Worm (Caenorhabditis elegans) whole organism, dauer: ENCODE data around the gene cest-7.

Experiments used
- unc-62 ChIP-seq: sonication (generic microtip); optimal IDR thresholded peaks from 2 replicates; lab custom pipeline; 2017; ENCODE audit warnings: missing biosample characterization, missing genetic modification reagents, missing genetic modification characterization

The cest-7 gene

DNA sequence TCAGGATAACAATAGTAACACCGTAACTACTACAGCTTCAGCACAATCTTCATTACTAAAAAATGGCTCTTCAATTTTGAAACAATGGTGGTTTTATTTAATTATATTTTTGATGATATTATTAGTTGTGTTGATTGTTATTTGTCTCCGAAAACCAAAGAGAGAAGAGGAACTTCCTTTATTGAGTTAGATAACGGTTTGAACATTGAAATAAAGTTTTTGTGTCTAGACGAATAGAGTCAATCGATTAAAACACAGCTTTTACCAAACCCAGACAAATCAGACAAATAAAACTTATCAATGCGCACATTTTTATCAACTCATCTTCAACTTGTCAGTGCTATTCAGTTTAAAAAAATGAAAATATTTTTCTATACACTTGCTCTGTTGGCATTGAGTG, at the start of gene cest-7:
cest-7 (plus strand) TSS at position 301 of the 400 bp plus-strand sequence.
- no peak for TF ChIP-seq unc-62 (GFP tag; lab: Kevin White, UChicago)

ce11 chrX:12180681-12181080, 49.1 kb upstream of the cest-7 start:
- no peak for TF ChIP-seq unc-62 (GFP tag; lab: Kevin White, UChicago)

ce11 chrX:12181606-12182005, 48.1 kb upstream of the cest-7 start:
- TF ChIP-seq unc-62 (GFP tag; lab: Kevin White, UChicago): no peak

- no peak for TF ChIP-seq unc-62 (GFP tag; lab: Kevin White, UChicago)
Measured at ce11 chrX:12182684-12183477, 46.9 kb upstream of the cest-7 start.

ce11 chrX:12184393-12184792, 45.4 kb upstream of the cest-7 start:
- no peak for TF ChIP-seq unc-62 (GFP tag; lab: Kevin White, UChicago)

- TF ChIP-seq unc-62 (GFP tag; lab: Kevin White, UChicago): no peak
Measured at ce11 chrX:12185847-12186559, 43.7 kb upstream of the cest-7 start.

- TF ChIP-seq unc-62 (GFP tag; lab: Kevin White, UChicago): no peak
Measured at ce11 chrX:12186592-12186991, 43.2 kb upstream of the cest-7 start.

- no peak for TF ChIP-seq unc-62 (GFP tag; lab: Kevin White, UChicago)
Measured at ce11 chrX:12188280-12189071, 41.3 kb upstream of the cest-7 start.

DNA sequence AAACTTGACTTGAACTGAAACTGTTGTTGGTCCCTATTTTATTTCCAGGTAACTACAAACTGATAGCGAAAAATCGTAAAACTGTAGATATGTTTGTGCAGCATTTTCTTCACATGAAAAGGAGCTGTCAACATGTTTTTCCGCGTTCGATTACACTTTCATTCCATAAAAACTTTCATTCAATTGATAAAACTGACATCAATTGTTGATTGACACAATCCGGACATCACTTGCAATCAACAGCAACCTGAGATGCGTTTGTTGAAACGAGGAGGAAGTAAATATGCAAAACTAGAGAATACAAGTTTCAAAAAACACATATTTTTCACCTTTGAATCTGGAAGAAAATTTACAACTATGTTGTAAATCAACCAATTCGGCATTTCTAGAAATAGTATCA, 32.4 kb upstream of the cest-7 start:
- TF ChIP-seq unc-62 (GFP tag; lab: Kevin White, UChicago): no peak

DNA sequence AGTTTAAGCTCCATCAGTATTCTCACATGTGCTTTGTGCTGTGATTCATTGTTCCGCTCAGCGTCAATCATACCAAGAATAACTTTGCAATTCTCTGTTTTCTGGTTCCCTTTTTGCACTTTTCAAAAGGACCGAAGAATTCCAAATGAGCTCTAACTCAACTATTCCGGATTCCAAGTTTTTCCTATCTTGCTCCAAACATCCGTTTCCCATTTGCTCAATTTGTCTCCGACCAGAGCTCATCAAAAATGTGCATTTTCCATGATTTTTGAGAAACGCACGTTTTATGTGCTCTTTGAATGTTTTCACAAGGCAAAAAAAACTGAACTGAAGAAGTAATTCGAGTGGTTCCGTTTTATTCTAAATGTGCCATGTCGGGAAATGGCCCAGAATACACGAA, 31.5 kb upstream of the cest-7 start:
- no peak for TF ChIP-seq unc-62 (GFP tag; lab: Kevin White, UChicago)

DNA sequence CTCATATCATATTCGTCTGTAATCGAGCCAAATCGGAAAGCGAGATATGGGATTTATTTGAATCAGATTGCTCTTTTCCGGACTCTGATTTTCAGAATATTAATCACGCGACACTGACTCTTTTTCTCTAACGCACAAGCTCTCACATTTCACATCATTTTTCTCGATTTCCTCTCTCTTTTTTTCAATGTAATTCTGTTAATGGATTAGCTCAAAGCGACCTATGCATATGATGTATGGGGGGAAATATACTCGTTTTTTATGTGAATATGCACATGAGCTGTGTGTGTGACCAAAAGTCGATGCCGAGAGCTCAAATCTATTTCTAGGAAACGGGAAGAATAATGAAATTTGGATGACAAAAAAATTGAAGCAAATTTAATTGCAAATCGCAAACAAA, 29.2 kb upstream of the cest-7 start:
- no peak for TF ChIP-seq unc-62 (GFP tag; lab: Kevin White, UChicago)

DNA sequence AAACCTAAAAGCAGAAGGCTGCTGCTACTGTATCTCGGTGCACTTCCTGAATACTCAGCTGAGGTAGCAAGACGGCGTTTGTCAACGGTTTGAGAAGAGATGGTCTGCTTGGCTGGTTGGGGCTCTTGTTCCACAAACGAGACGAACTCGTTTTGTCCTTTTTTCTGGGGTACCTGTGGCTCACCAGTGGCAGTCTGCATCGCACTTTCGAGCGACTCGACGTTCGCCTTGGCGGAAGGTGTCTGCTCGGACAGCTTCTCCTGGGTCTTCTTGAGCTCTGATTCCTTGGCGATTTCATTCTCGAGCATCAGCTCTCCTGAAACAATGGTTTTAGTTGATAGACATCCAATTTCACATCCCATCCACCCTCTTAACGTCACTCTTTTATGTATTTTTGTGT, 28.3 kb upstream of the cest-7 start:
- TF ChIP-seq unc-62 (GFP tag; lab: Kevin White, UChicago): no peak

DNA sequence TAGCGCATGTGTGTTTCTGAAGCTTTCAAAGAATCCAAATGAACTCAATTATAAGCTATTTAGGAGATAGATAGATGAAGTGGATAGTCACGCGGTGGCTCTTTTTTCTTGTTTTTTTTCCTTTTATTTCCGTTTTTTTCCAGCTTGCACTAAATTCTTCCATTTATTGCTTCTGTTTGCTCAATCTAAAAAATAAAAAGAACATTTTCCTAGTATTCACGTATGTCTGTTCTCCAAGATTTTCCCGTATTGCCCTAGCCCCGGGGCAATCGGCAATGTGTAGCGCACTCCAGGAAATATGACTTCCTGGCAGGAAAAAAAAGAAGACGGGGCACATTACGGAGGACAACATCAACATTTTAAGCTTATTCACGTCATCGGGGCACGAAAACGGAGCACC, 27.9 kb upstream of the cest-7 start:
- TF ChIP-seq unc-62 (GFP tag; lab: Kevin White, UChicago): no peak

- no peak for TF ChIP-seq unc-62 (GFP tag; lab: Kevin White, UChicago)
Measured at ce11 chrX:12204334-12204733, 25.4 kb upstream of the cest-7 start.

ce11 chrX:12205478-12206059, 24.2 kb upstream of the cest-7 start:
- no peak for TF ChIP-seq unc-62 (GFP tag; lab: Kevin White, UChicago)

DNA sequence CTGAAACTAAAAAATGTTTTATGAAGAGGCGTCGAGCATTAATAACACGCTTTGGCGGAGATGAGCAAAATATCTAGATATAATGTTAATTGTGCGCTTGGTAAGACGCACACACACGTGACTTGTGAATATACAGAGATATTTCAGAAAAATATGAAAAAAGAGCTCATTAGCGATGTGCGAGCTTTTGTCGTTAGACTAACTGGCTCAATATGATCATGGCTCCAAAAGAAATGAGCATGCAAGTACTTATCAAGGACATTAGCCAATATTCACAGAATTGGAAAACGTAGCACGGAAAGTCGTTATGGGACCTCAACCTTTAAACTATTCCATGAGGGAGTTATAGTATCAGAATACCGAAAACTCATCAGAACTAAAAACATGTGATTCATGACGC, 22.7 kb upstream of the cest-7 start:
- no peak for TF ChIP-seq unc-62 (GFP tag; lab: Kevin White, UChicago)
